Fruit fly (Drosophila melanogaster): ENCODE data around the gene CG31140.
A peak's percentile ranks its signal among the peaks of the same experiment; 100 is the strongest.

The CG31140 gene

dm6 chr3R:24010637-24011214 is 47.7 kb downstream of the CG31140 start (continued):
- TF ChIP-seq Med (GFP tag) (peak; percentile 88), mam (GFP tag; optimal IDR thresholded peaks at IDR 0.05) (peak; percentile 18), tx (GFP tag; optimal IDR thresholded peaks at IDR 0.05) (no peak), prd (optimal IDR thresholded peaks at IDR 0.05) (no peak), prd (GFP tag; IDR thresholded peaks at IDR 0.05) (peak; percentile 75), gcm2 (GFP tag; optimal IDR thresholded peaks at IDR 0.05) (no peak), CG11504 (tag; optimal IDR thresholded peaks at IDR 0.05) (peak; percentile 78), Nf-YB (GFP tag; optimal IDR thresholded peaks at IDR 0.05) (peak; percentile 13), unc-4 (GFP tag; IDR thresholded peaks at IDR 0.05; ENCODE audit: partially characterized antibody) (no peak), CG18262 (tag; optimal IDR thresholded peaks at IDR 0.05) (peak; percentile 45), HLH3B (GFP tag; IDR thresholded peaks at IDR 0.05) (peak; percentile 72), pros (GFP tag; optimal IDR thresholded peaks at IDR 0.05) (no peak), CG2678 (tag; optimal IDR thresholded peaks at IDR 0.05) (peak; percentile 69), gt (GFP tag; IDR thresholded peaks at IDR 0.05) (no peak), psq (GFP tag; optimal IDR thresholded peaks at IDR 0.05) (no peak), zf30C (GFP tag; optimal IDR thresholded peaks at IDR 0.05) (peak; percentile 8), nerfin-1 (tag; optimal IDR thresholded peaks at IDR 0.05) (peak; percentile 26), Sox102F (GFP tag; optimal IDR thresholded peaks at IDR 0.05) (peak; percentile 73), Awh (GFP tag; IDR thresholded peaks at IDR 0.05) (peak; percentile 51; the same call in 1 of the 2 replicates), CG1603 (tag; optimal IDR thresholded peaks at IDR 0.05) (peak; percentile 39), CG10147 (GFP tag; optimal IDR thresholded peaks at IDR 0.05) (peak; percentile 53), CG32772 (GFP tag; IDR thresholded peaks at IDR 0.05) (peak; percentile 60), NC2α (GFP tag; optimal IDR thresholded peaks at IDR 0.05) (no peak), CG13894 (tag; optimal IDR thresholded peaks at IDR 0.05) (peak; percentile 3), abd-A (tag; optimal IDR thresholded peaks at IDR 0.05) (no peak), Hr78 (GFP tag; optimal IDR thresholded peaks at IDR 0.05) (peak in 1 of 2 experiments; percentile 43), croc (GFP tag; conservative IDR thresholded peaks at IDR 0.05) (no peak; the same call in 2 of the 3 replicates), Oaz (GFP tag; IDR thresholded peaks at IDR 0.05) (peak; percentile 53; the same call in 1 of the 2 replicates), seq (GFP tag; IDR thresholded peaks at IDR 0.05) (peak; percentile 79), ttk (GFP tag; IDR thresholded peaks at IDR 0.05) (peak; percentile 55; the same call in 1 of the 2 replicates), CG4854 (GFP tag; optimal IDR thresholded peaks at IDR 0.05) (no peak), CG18476 (GFP tag; optimal IDR thresholded peaks at IDR 0.05) (no peak), ab (GFP tag; optimal IDR thresholded peaks at IDR 0.05) (no peak), Hr51 (GFP tag; optimal IDR thresholded peaks at IDR 0.05) (peak in 1 of 2 experiments; percentile 73), Hsf (GFP tag; optimal IDR thresholded peaks at IDR 0.05) (peak; percentile 45), D19A (tag; optimal IDR thresholded peaks at IDR 0.05) (peak; percentile 25), ssp (GFP tag; IDR thresholded peaks at IDR 0.05) (peak; percentile 44; the same call in 1 of the 2 replicates), CG17802 (tag; optimal IDR thresholded peaks at IDR 0.05) (no peak), CG7963 (GFP tag; IDR thresholded peaks at IDR 0.05; ENCODE audit: partially characterized antibody) (no peak), dysf (GFP tag; IDR thresholded peaks at IDR 0.05) (peak; percentile 81), CG15073 (GFP tag; optimal IDR thresholded peaks at IDR 0.05) (no peak), bowl (GFP tag; IDR thresholded peaks at IDR 0.05) (no peak), sim (GFP tag; IDR thresholded peaks at IDR 0.05) (peak; percentile 37; the same call in 1 of the 2 replicates), Hmr (GFP tag; optimal IDR thresholded peaks at IDR 0.05) (peak; percentile 74), chinmo (GFP tag; IDR thresholded peaks at IDR 0.05; ENCODE audit: partially characterized antibody) (no peak), Sry-δ (GFP tag; optimal IDR thresholded peaks at IDR 0.05) (no peak), Rfx (GFP tag; IDR thresholded peaks at IDR 0.05) (peak; percentile 81), CG16863 (GFP tag; optimal IDR thresholded peaks at IDR 0.05) (no peak), B-H1 (GFP tag; IDR thresholded peaks at IDR 0.05) (peak; percentile 57), otp (GFP tag; IDR thresholded peaks at IDR 0.05) (peak; percentile 61; the same call in 1 of the 3 replicates)

Data from whole organism, embryonic.